Worm (Caenorhabditis elegans) whole organism, mixed stage, embryonic: ENCODE results near the gene cal-1.
A peak's percentile ranks its signal among the peaks of the same experiment; 100 is the strongest.

Experiments used
- ceh-43 ChIP-seq: fragments of 200-800 bp; sonication (Bioruptor generic); optimal IDR thresholded peaks from 2 replicates; lab custom pipeline; 2018; ENCODE audit warnings: mild to moderate bottlenecking, missing genetic modification characterization, moderate library complexity, missing compliant biosample characterization
- ceh-83 ChIP-seq: fragments of 200-800 bp; sonication (Bioruptor generic); optimal IDR thresholded peaks from 2 replicates; lab custom pipeline; 2018; ENCODE audit warnings: mild to moderate bottlenecking, missing genetic modification characterization, missing compliant biosample characterization
- lin-32 ChIP-seq: fragments of 200-800 bp; sonication (Bioruptor generic); optimal IDR thresholded peaks from 2 replicates; lab custom pipeline; 2018; ENCODE audit warnings: mild to moderate bottlenecking, missing genetic modification characterization, missing compliant biosample characterization
- mab-5 ChIP-seq: fragments of 150-350 bp; optimal IDR thresholded peaks from 2 replicates; lab custom pipeline; 2014; ENCODE audit warnings: missing biosample characterization, missing genetic modification characterization
- nhr-12 ChIP-seq: fragments of 150-350 bp; optimal IDR thresholded peaks from 2 replicates; lab custom pipeline; 2014; ENCODE audit warnings: missing biosample characterization, missing genetic modification characterization
- nhr-76 ChIP-seq: sonication (generic microtip); optimal IDR thresholded peaks from 2 replicates; lab custom pipeline; 2017; ENCODE audit warnings: missing biosample characterization, missing genetic modification characterization
- unc-120 ChIP-seq: sonication (generic microtip); optimal IDR thresholded peaks from 2 replicates; lab custom pipeline; 2017; ENCODE audit warnings: missing genetic modification characterization, missing compliant biosample characterization; ENCODE audit not compliant: poor library complexity, severe bottlenecking
- ztf-11 ChIP-seq: fragments of 150-350 bp; optimal IDR thresholded peaks from 2 replicates; lab custom pipeline; 2014; ENCODE audit warnings: missing biosample characterization, missing genetic modification characterization

- no peak for TF ChIP-seq ztf-11 (tag; lab: Kevin White, UChicago)
- no peak for TF ChIP-seq ceh-83 (GFP tag; lab: Kevin White, UChicago)
- TF ChIP-seq ceh-43 (GFP tag; lab: Kevin White, UChicago): no peak
- TF ChIP-seq unc-120 (tag; lab: Kevin White, UChicago): peak; percentile 27
- TF ChIP-seq lin-32 (GFP tag; lab: Kevin White, UChicago): no peak
- TF ChIP-seq mab-5 (tag; lab: Kevin White, UChicago): no peak
- no peak for TF ChIP-seq nhr-12
- no peak for TF ChIP-seq nhr-76 (tag; lab: Kevin White, UChicago)
Measured at ce11 chrV:12478990-12479389, 38.1 kb downstream of the cal-1 start.
